Worm (Caenorhabditis elegans) whole organism, midembryonic: Measurements from ENCODE around the gene grsp-1.

Experiments used
- T22C8.4 ChIP-seq: fragments of 200-800 bp; sonication (Bioruptor generic); IDR thresholded peaks from 2 replicates; pipeline ENCODE4 v1.3.6; 2022; ENCODE audit warnings: missing genetic modification characterization, missing compliant biosample characterization
- cog-1 ChIP-seq: sonication (generic microtip); optimal IDR thresholded peaks from 2 replicates; lab custom pipeline; 2016; ENCODE audit warnings: missing genetic modification characterization, missing compliant biosample characterization
- flt-1 ChIP-seq: fragments of 200-800 bp; sonication (Bioruptor generic); IDR thresholded peaks from 2 replicates; pipeline ENCODE4 v1.3.6; 2022; ENCODE audit warnings: missing genetic modification characterization, missing compliant biosample characterization
- klf-2 ChIP-seq: fragments of 200-800 bp; sonication (Bioruptor generic); conservative IDR thresholded peaks from 2 replicates; pipeline ENCODE4 v1.3.6; 2022; ENCODE audit warnings: missing genetic modification reagents, missing genetic modification characterization, missing compliant biosample characterization
- med-1 ChIP-seq: sonication (generic microtip); optimal IDR thresholded peaks from 2 replicates; lab custom pipeline; 2017; ENCODE audit warnings: missing genetic modification characterization, mild to moderate bottlenecking, missing compliant biosample characterization, antibody characterized with exemption, missing genetic modification reagents; ENCODE audit not compliant: insufficient read depth
- ref-1 ChIP-seq: fragments of 200-800 bp; sonication (Bioruptor generic); conservative IDR thresholded peaks from 2 replicates; pipeline ENCODE4 v1.3.6; 2022; ENCODE audit warnings: missing genetic modification reagents, missing genetic modification characterization, missing compliant biosample characterization
- tab-1 ChIP-seq: fragments of 200-800 bp; sonication (Bioruptor generic); IDR thresholded peaks from 2 replicates; pipeline ENCODE4 v1.3.6; 2022; ENCODE audit warnings: missing genetic modification characterization, missing compliant biosample characterization
- ztf-23 ChIP-seq: fragments of 200-800 bp; sonication (Bioruptor generic); IDR thresholded peaks from 2 replicates; pipeline ENCODE4 v1.3.6; 2022; ENCODE audit warnings: missing genetic modification reagents, missing genetic modification characterization, missing compliant biosample characterization
- ztf-29 ChIP-seq: fragments of 200-800 bp; sonication (Bioruptor generic); IDR thresholded peaks from 2 replicates; pipeline ENCODE4 v1.3.6; 2022; ENCODE audit warnings: missing genetic modification reagents, missing genetic modification characterization, missing compliant biosample characterization

grsp-1 gene

DNA sequence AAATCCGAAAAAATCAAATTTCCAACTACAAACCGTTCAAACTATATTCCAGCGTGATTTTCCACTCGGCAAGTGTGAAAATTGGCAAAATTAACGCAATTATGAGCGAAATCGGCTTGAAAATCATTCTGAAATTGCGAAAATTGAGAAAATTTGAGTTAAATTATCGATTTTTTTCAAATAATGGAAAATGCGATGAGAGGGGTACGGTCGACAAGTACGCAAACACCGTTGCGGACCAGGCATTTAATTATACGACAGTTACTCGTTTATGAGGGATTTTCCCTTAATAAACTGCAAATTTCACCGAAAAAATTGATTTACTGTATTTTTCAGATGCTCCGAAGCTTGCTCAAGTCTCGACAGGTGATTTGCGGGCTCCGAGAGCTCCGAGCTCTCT lies 34.6 kb downstream of the grsp-1 start, which contains the start of the genes Y43F8C.7 and mrps-28:
Gene Y43F8C.7, minus strand, starts transcription at position 128 of the 400 bp plus-strand sequence.
Gene mrps-28, plus strand, starts transcription at position 337 of the 400 bp plus-strand sequence.
- peak; percentile 88 for TF ChIP-seq T22C8.4
- no peak for TF ChIP-seq ztf-29
- no peak for TF ChIP-seq ref-1 (GFP tag; lab: Robert Waterston, UW)

DNA sequence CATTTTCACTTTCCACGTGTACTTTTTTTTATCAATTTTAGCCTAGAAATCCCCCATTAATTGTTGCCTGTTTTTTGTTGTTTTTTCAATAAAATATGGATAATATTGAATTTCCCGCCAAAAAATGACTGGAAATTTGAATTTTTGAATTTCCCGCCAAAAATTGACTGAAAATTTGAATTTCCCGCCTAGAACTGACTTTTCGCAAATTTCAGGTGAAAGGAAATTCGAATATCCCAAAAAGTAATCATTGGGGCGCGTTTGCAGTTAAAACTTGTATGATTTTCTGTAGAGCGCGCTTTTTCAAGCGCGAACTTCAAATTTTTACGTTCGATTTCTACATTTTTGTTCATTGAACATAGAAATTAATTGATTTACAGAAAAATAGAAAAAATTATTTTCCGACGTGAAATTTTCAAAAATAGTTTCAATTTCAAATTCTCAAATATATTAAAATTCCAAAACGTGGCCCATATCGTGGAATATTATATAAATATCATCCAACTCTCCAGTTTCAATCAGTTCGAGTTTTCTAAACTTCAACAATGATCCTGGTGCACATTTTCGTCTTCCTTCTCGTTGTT lies 36.4 kb downstream of the grsp-1 start, which contains the start of gene Y43F8C.9:
Gene Y43F8C.9, plus strand, starts transcription at position 534 of the 584 bp plus-strand sequence.
- TF ChIP-seq cog-1 (tag; lab: Kevin White, UChicago) (no peak), ztf-23 (GFP tag; lab: Robert Waterston, UW) (no peak), ref-1 (GFP tag; lab: Robert Waterston, UW) (no peak)

DNA sequence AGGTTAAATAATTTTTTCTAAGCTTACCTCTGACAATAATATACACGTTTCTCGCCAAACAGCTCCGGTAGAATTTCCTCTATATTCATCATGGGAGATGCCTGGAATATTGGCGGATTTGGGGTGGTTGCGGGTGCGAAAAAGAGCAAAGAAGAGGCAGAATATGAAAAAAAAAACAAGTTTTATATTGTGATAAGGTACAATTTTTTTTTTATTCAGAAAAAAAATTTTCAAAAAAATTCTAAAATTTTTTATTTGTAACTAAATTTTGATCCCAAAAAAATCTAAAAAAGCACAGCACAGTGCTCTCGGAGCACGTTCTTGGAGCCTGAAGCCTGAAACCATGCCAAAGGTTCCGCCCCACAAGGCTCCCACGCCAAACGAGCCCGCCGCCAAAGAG lies 45.9 kb downstream of the grsp-1 start, which contains the start of gene dmd-3:
Gene dmd-3, minus strand, starts transcription at position 101 of the 400 bp plus-strand sequence.
- TF ChIP-seq klf-2 = no peak
- no peak for TF ChIP-seq tab-1
- TF ChIP-seq flt-1 (GFP tag; lab: Robert Waterston, UW) = no peak
- no peak for TF ChIP-seq med-1 (GFP tag; lab: Kevin White, UChicago)
- TF ChIP-seq ref-1 (GFP tag; lab: Robert Waterston, UW) = no peak
- TF ChIP-seq ztf-29 = no peak
- TF ChIP-seq cog-1 (tag; lab: Kevin White, UChicago) = no peak
- TF ChIP-seq ztf-23 (GFP tag; lab: Robert Waterston, UW) = no peak
- no peak for TF ChIP-seq T22C8.4
